Fruit fly (Drosophila melanogaster): ENCODE results near the gene Akr1B.

The Akr1B gene

dm6 chr3L:11588594-11588993 is 35.6 kb downstream of the Akr1B start (continued):
- TF ChIP-seq CG18619 (GFP tag; optimal IDR thresholded peaks at IDR 0.05) = no peak
- no peak for TF ChIP-seq CG12769 (tag; optimal IDR thresholded peaks at IDR 0.05)
- no peak for TF ChIP-seq CG6254 (GFP tag; optimal IDR thresholded peaks at IDR 0.05)
- no peak for TF ChIP-seq cas (GFP tag; IDR thresholded peaks at IDR 0.05)
- TF ChIP-seq dimm (GFP tag; IDR thresholded peaks at IDR 0.05) = no peak
- TF ChIP-seq CG17186 (GFP tag; optimal IDR thresholded peaks at IDR 0.05) = no peak
- no peak for TF ChIP-seq CG8944 (GFP tag; optimal IDR thresholded peaks at IDR 0.05)
- TF ChIP-seq pan (optimal IDR thresholded peaks at IDR 0.05) = no peak
- TF ChIP-seq pan (GFP tag; optimal IDR thresholded peaks at IDR 0.05 in 1 of 2, IDR thresholded peaks at IDR 0.05 in 1 of 2) = no peak
- no peak for TF ChIP-seq salm (tag; optimal IDR thresholded peaks at IDR 0.05)
- no peak for TF ChIP-seq CG14667 (GFP tag; IDR thresholded peaks at IDR 0.05)
- no peak for TF ChIP-seq Ravus (GFP tag; IDR thresholded peaks at IDR 0.05)
- TF ChIP-seq CG11093 (GFP tag; IDR thresholded peaks at IDR 0.05) = no peak
- no peak for TF ChIP-seq CG6765 (GFP tag; optimal IDR thresholded peaks at IDR 0.05)
- TF ChIP-seq lov (optimal IDR thresholded peaks at IDR 0.05) = no peak
- TF ChIP-seq lov (GFP tag; IDR thresholded peaks at IDR 0.05) = no peak
- TF ChIP-seq B-H2 (GFP tag; optimal IDR thresholded peaks at IDR 0.05) = no peak
- TF ChIP-seq nmo (GFP tag; optimal IDR thresholded peaks at IDR 0.05) = no peak
- TF ChIP-seq CG31441 (GFP tag; IDR thresholded peaks at IDR 0.05) = no peak
- TF ChIP-seq abd-A (tag; optimal IDR thresholded peaks at IDR 0.05) = no peak
- 0 out of 3 replicates have a peak, but pooled peaks have one; percentile 14 for TF ChIP-seq row (GFP tag; IDR thresholded peaks at IDR 0.05)
- TF ChIP-seq gcm (GFP tag; optimal IDR thresholded peaks at IDR 0.05) = peak; percentile 60
- TF ChIP-seq NFAT (GFP tag; IDR thresholded peaks at IDR 0.05) = no peak
- no peak for TF ChIP-seq insv (GFP tag; optimal IDR thresholded peaks at IDR 0.05)
- TF ChIP-seq D19A (tag; optimal IDR thresholded peaks at IDR 0.05) = no peak
- peak; percentile 15 for TF ChIP-seq Camta (GFP tag; optimal IDR thresholded peaks at IDR 0.05)
- no peak for TF ChIP-seq otp (GFP tag; IDR thresholded peaks at IDR 0.05)
- peak; percentile 14 for TF ChIP-seq CG3281 (GFP tag; optimal IDR thresholded peaks at IDR 0.05)
- no peak for TF ChIP-seq pros (GFP tag; optimal IDR thresholded peaks at IDR 0.05)
- TF ChIP-seq CTCF (GFP tag; optimal IDR thresholded peaks at IDR 0.05) = no peak
- no peak for TF ChIP-seq mam (GFP tag; optimal IDR thresholded peaks at IDR 0.05)
- TF ChIP-seq CG8388 (GFP tag; optimal IDR thresholded peaks at IDR 0.05) = no peak
- no peak for TF ChIP-seq CG12104 (GFP tag; optimal IDR thresholded peaks at IDR 0.05)
- TF ChIP-seq C15 (GFP tag; IDR thresholded peaks at IDR 0.05) = no peak
- TF ChIP-seq Mes4 (GFP tag; optimal IDR thresholded peaks at IDR 0.05) = no peak
- no peak for TF ChIP-seq Aef1 (GFP tag; IDR thresholded peaks at IDR 0.05)
- TF ChIP-seq Lpt (GFP tag; optimal IDR thresholded peaks at IDR 0.05) = no peak
- TF ChIP-seq Med (GFP tag) = peak; percentile 64
- no peak for TF ChIP-seq Atf6 (GFP tag; IDR thresholded peaks at IDR 0.05)
- no peak for TF ChIP-seq sisA (GFP tag; IDR thresholded peaks at IDR 0.05)
- no peak for TF ChIP-seq Scr (GFP tag; IDR thresholded peaks at IDR 0.05; ENCODE audit: partially characterized antibody)
- TF ChIP-seq tio (GFP tag; optimal IDR thresholded peaks at IDR 0.05) = no peak
- TF ChIP-seq CG11723 (GFP tag; optimal IDR thresholded peaks at IDR 0.05) = no peak
- TF ChIP-seq CG9727 (GFP tag; optimal IDR thresholded peaks at IDR 0.05) = no peak
- no peak for TF ChIP-seq CG15073 (GFP tag; optimal IDR thresholded peaks at IDR 0.05)
- TF ChIP-seq NC2α (GFP tag; optimal IDR thresholded peaks at IDR 0.05) = no peak
- TF ChIP-seq bigmax (GFP tag; optimal IDR thresholded peaks at IDR 0.05) = no peak
- TF ChIP-seq CG10321 (GFP tag; IDR thresholded peaks at IDR 0.05) = no peak
- no peak for TF ChIP-seq exex (tag; optimal IDR thresholded peaks at IDR 0.05)
- no peak for TF ChIP-seq btn (GFP tag; optimal IDR thresholded peaks at IDR 0.05)
- no peak for TF ChIP-seq tin (GFP tag; optimal IDR thresholded peaks at IDR 0.05)
- no peak for TF ChIP-seq luna (GFP tag; optimal IDR thresholded peaks at IDR 0.05)
- TF ChIP-seq dmrt99B (tag; optimal IDR thresholded peaks at IDR 0.05) = no peak
- TF ChIP-seq croc (GFP tag; conservative IDR thresholded peaks at IDR 0.05) = no peak

All from whole organism, embryonic.